Worm (Caenorhabditis elegans): ENCODE results near the gene zipt-16.
"Not testable (repeated sequence)": the region's sequence is repeated elsewhere in the genome, so short reads cannot be mapped to it uniquely, and the experiment has no call there.

ce11 chrV:11483580-11484092, 20.8 kb downstream of the zipt-16 start, which contains the start of gene col-157:
- not testable (repeated sequence) for TF ChIP-seq him-1, dao-5 (tag; optimal IDR thresholded peaks at IDR 0.05)

Measured in whole organism, L4/young adult.